Fruit fly (Drosophila melanogaster): ENCODE measurements around the gene CG3176.
A peak's percentile ranks its signal among the peaks of the same experiment; 100 is the strongest.

CG3176 gene

dm6 chrX:523179-523851 lies 41.7 kb downstream of the CG3176 start, which contains the start of gene elav (continued):
- peak in 1 of 2 experiments; percentile 80 for TF ChIP-seq eve (GFP tag; optimal IDR thresholded peaks at IDR 0.05)
- TF ChIP-seq unpg (GFP tag; optimal IDR thresholded peaks at IDR 0.05) = peak; percentile 98
- peak; percentile 89 for TF ChIP-seq wek (GFP tag; optimal IDR thresholded peaks at IDR 0.05)
- peak; percentile 99 for TF ChIP-seq CG9817 (tag; optimal IDR thresholded peaks at IDR 0.05)
- TF ChIP-seq pfk (GFP tag; optimal IDR thresholded peaks at IDR 0.05) = peak; percentile 78
- peak; percentile 98 for TF ChIP-seq tgo (GFP tag; IDR thresholded peaks at IDR 0.05)
- peak; percentile 97 for TF ChIP-seq CG10366 (GFP tag; IDR thresholded peaks at IDR 0.05)
- peak; percentile 62 for TF ChIP-seq MESR4 (GFP tag; optimal IDR thresholded peaks at IDR 0.05)
- TF ChIP-seq D19B (GFP tag; optimal IDR thresholded peaks at IDR 0.05) = peak; percentile 95
- peak; percentile 91 for TF ChIP-seq CG16779 (GFP tag; IDR thresholded peaks at IDR 0.05)
- TF ChIP-seq Sox100B (GFP tag; optimal IDR thresholded peaks at IDR 0.05) = peak; percentile 98
- TF ChIP-seq twi (tag; optimal IDR thresholded peaks at IDR 0.05) = peak; percentile 97
- TF ChIP-seq Rx (GFP tag; IDR thresholded peaks at IDR 0.05) = peak; percentile 96
- peak; percentile 97 for TF ChIP-seq Vsx1 (GFP tag; optimal IDR thresholded peaks at IDR 0.05)
- TF ChIP-seq CG13296 (GFP tag; optimal IDR thresholded peaks at IDR 0.05) = peak; percentile 99
- peak; percentile 97 for TF ChIP-seq klu (GFP tag; IDR thresholded peaks at IDR 0.05)
- TF ChIP-seq ato (GFP tag; IDR thresholded peaks at IDR 0.05; ENCODE audit: partially characterized antibody) = peak; percentile 49; the same call in 1 of the 2 replicates
- TF ChIP-seq Eip74EF (GFP tag; optimal IDR thresholded peaks at IDR 0.05) = peak in 1 of 2 experiments; percentile 98
- peak; percentile 97 for TF ChIP-seq Asciz (GFP tag; optimal IDR thresholded peaks at IDR 0.05)
- peak; percentile 97 for TF ChIP-seq CG18476 (GFP tag; optimal IDR thresholded peaks at IDR 0.05)
- peak; percentile 96 for TF ChIP-seq maf-S (GFP tag; optimal IDR thresholded peaks at IDR 0.05)
- TF ChIP-seq zfh2 (GFP tag; optimal IDR thresholded peaks at IDR 0.05) = peak; percentile 97
- TF ChIP-seq sc (optimal IDR thresholded peaks at IDR 0.05) = no peak
- peak; percentile 97 for TF ChIP-seq sc (GFP tag; optimal IDR thresholded peaks at IDR 0.05)
- TF ChIP-seq Nf-YA (GFP tag; IDR thresholded peaks at IDR 0.05) = peak; percentile 95
- TF ChIP-seq vvl (GFP tag; IDR thresholded peaks at IDR 0.05) = peak; percentile 99
- peak; percentile 94 for TF ChIP-seq Atf3 (GFP tag; optimal IDR thresholded peaks at IDR 0.05)
- TF ChIP-seq shn (GFP tag; optimal IDR thresholded peaks at IDR 0.05) = peak; percentile 95
- TF ChIP-seq CG9727 (GFP tag; optimal IDR thresholded peaks at IDR 0.05) = peak; percentile 99
- TF ChIP-seq CG1529 (GFP tag; optimal IDR thresholded peaks at IDR 0.05) = peak; percentile 99
- peak; percentile 97 for TF ChIP-seq danr (GFP tag; IDR thresholded peaks at IDR 0.05)
- TF ChIP-seq croc (GFP tag; conservative IDR thresholded peaks at IDR 0.05) = peak; percentile 97
- peak; percentile 98 for TF ChIP-seq CG6683 (GFP tag; optimal IDR thresholded peaks at IDR 0.05)
- TF ChIP-seq Neu2 (GFP tag; optimal IDR thresholded peaks at IDR 0.05; ENCODE audit: borderline replicate concordance) = peak; percentile 79
- peak; percentile 99 for TF ChIP-seq CG11695 (GFP tag; IDR thresholded peaks at IDR 0.05)
- TF ChIP-seq CG10462 (GFP tag; optimal IDR thresholded peaks at IDR 0.05) = peak; percentile 98
- TF ChIP-seq Oli (tag; optimal IDR thresholded peaks at IDR 0.05) = peak; percentile 99
- TF ChIP-seq CG4360 (GFP tag; IDR thresholded peaks at IDR 0.05) = peak; percentile 84
- peak; percentile 96 for TF ChIP-seq CG8944 (GFP tag; optimal IDR thresholded peaks at IDR 0.05)
- TF ChIP-seq CG1832 (GFP tag; optimal IDR thresholded peaks at IDR 0.05) = peak; percentile 8
- peak; percentile 98 for TF ChIP-seq CG17568 (GFP tag; optimal IDR thresholded peaks at IDR 0.05)
- peak; percentile 97 for TF ChIP-seq schlank (tag; optimal IDR thresholded peaks at IDR 0.05)
- no peak for TF ChIP-seq HLHmδ (GFP tag; optimal IDR thresholded peaks at IDR 0.05)
- TF ChIP-seq CG1024 (GFP tag; IDR thresholded peaks at IDR 0.05) = peak; percentile 90
- peak; percentile 86 for TF ChIP-seq CG7745 (tag; optimal IDR thresholded peaks at IDR 0.05)
- TF ChIP-seq aop (GFP tag; IDR thresholded peaks at IDR 0.05) = peak; percentile 92
- TF ChIP-seq Med (GFP tag) = peak; percentile 99
- peak; percentile 98 for TF ChIP-seq HLH3B (GFP tag; IDR thresholded peaks at IDR 0.05)
- peak; percentile 96 for TF ChIP-seq CG3407 (GFP tag; optimal IDR thresholded peaks at IDR 0.05)

Data from whole organism, embryonic.